Worm (Caenorhabditis elegans) whole organism, L3 larva: Measurements from ENCODE around the gene mig-5.
A peak's percentile ranks its signal among the peaks of the same experiment; 100 is the strongest.

ENCODE experiments used
- ama-1 ChIP-seq: fragments of 150-350 bp; optimal IDR thresholded peaks from 2 replicates; lab custom pipeline; 2018
- ceh-16 ChIP-seq: sonication (generic microtip); optimal IDR thresholded peaks from 2 replicates; lab custom pipeline; 2017; ENCODE audit warnings: missing biosample characterization, missing genetic modification characterization
- elt-1 ChIP-seq: fragments of 150-350 bp; optimal IDR thresholded peaks from 2 replicates; lab custom pipeline; 2014; ENCODE audit warnings: missing biosample characterization, missing genetic modification characterization
- mml-1 ChIP-seq: fragments of 150-350 bp; sonication (generic microtip); optimal IDR thresholded peaks from 3 replicates; lab custom pipeline; 2014; ENCODE audit warnings: missing biosample characterization, missing genetic modification characterization
- nfya-1 ChIP-seq: sonication (generic microtip); optimal IDR thresholded peaks from 2 replicates; lab custom pipeline; 2017; ENCODE audit warnings: missing genetic modification characterization, mild to moderate bottlenecking, missing compliant biosample characterization, antibody characterized with exemption, moderate library complexity; ENCODE audit not compliant: insufficient read depth
- nhr-11 ChIP-seq: fragments of 150-350 bp; optimal IDR thresholded peaks from 2 replicates; lab custom pipeline; 2014; ENCODE audit warnings: missing biosample characterization, missing genetic modification characterization
- nhr-43 ChIP-seq: sonication (generic microtip); optimal IDR thresholded peaks from 2 replicates; lab custom pipeline; 2016; ENCODE audit warnings: mild to moderate bottlenecking, missing genetic modification characterization, missing compliant biosample characterization; ENCODE audit not compliant: poor library complexity, severe bottlenecking
- pha-4 ChIP-seq: fragments of 150-350 bp; optimal IDR thresholded peaks from 2 replicates; lab custom pipeline; 2014; ENCODE audit warnings: missing biosample characterization, missing genetic modification reagents, missing genetic modification characterization
- pqm-1 ChIP-seq: fragments of 150-350 bp; optimal IDR thresholded peaks from 2 replicates; lab custom pipeline; 2017; ENCODE audit warnings: missing biosample characterization, missing genetic modification characterization, inconsistent platforms
- zag-1 ChIP-seq: fragments of 150-350 bp; optimal IDR thresholded peaks from 2 replicates; lab custom pipeline; 2014; ENCODE audit warnings: missing biosample characterization, missing genetic modification characterization
- ztf-11 ChIP-seq: fragments of 150-350 bp; optimal IDR thresholded peaks from 2 replicates; lab custom pipeline; 2014; ENCODE audit warnings: missing biosample characterization, missing genetic modification characterization

- TF ChIP-seq ztf-11 (tag; lab: Kevin White, UChicago) (no peak), nhr-43 (tag; lab: Kevin White, UChicago) (peak; percentile 98), pha-4 (tag; lab: Kevin White, UChicago) (peak; percentile 99), nhr-11 (peak; percentile 92), ama-1 (lab: Kevin White, UChicago) (peak; percentile 77), pqm-1 (peak; percentile 92), elt-1 (peak; percentile 86), ceh-16 (peak; percentile 48), mml-1 (no peak), nfya-1 (tag; lab: Kevin White, UChicago) (peak; percentile 99), zag-1 (tag; lab: Kevin White, UChicago) (peak; percentile 81)
Observed at ce11 chrII:8185016-8185493, at the start of gene mig-5, which contains the start of gene cct-1.
